Worm (Caenorhabditis elegans) whole organism, mixed stage, embryonic: ENCODE results near the gene K01D12.10.

Experiments used
- M03D4.4 ChIP-seq: sonication (generic microtip); optimal IDR thresholded peaks from 2 replicates; lab custom pipeline; 2017; ENCODE audit warnings: mild to moderate bottlenecking, missing genetic modification characterization, missing compliant biosample characterization
- blmp-1 ChIP-seq: fragments of 150-350 bp; optimal IDR thresholded peaks from 2 replicates; lab custom pipeline; 2014; ENCODE audit warnings: missing biosample characterization, missing genetic modification characterization
- ces-1 ChIP-seq: fragments of 150-350 bp; optimal IDR thresholded peaks from 2 replicates; lab custom pipeline; 2014; ENCODE audit warnings: missing biosample characterization, missing genetic modification reagents, missing genetic modification characterization
- mep-1 ChIP-seq: fragments of 150-350 bp; optimal IDR thresholded peaks from 2 replicates; lab custom pipeline; 2017; ENCODE audit warnings: missing biosample characterization, missing genetic modification reagents, missing genetic modification characterization, inconsistent platforms
- nhr-12 ChIP-seq: fragments of 150-350 bp; optimal IDR thresholded peaks from 2 replicates; lab custom pipeline; 2014; ENCODE audit warnings: missing biosample characterization, missing genetic modification characterization
- nhr-237 ChIP-seq: fragments of 150-350 bp; optimal IDR thresholded peaks from 2 replicates; lab custom pipeline; 2014; ENCODE audit warnings: missing biosample characterization, missing genetic modification characterization
- nhr-28 ChIP-seq: fragments of 150-350 bp; optimal IDR thresholded peaks from 2 replicates; lab custom pipeline; 2014; ENCODE audit warnings: missing biosample characterization, missing genetic modification characterization
- pha-4 ChIP-seq: fragments of 150-350 bp; optimal IDR thresholded peaks from 2 replicates; lab custom pipeline; 2018; ENCODE audit warnings: missing biosample characterization, missing genetic modification reagents, missing genetic modification characterization
- sem-2 ChIP-seq: fragments of 200-800 bp; sonication (Bioruptor generic); optimal IDR thresholded peaks from 2 replicates; lab custom pipeline; 2018; ENCODE audit warnings: mild to moderate bottlenecking, missing genetic modification characterization, missing compliant biosample characterization
- snpc-4 ChIP-seq: fragments of 150-350 bp; optimal IDR thresholded peaks from 2 replicates; lab custom pipeline; 2014; ENCODE audit warnings: missing biosample characterization, missing genetic modification characterization
- unc-39 ChIP-seq: fragments of 150-350 bp; optimal IDR thresholded peaks from 2 replicates; lab custom pipeline; 2014; ENCODE audit warnings: missing biosample characterization, missing genetic modification characterization
- unc-62 ChIP-seq: fragments of 150-350 bp; optimal IDR thresholded peaks from 2 replicates; lab custom pipeline; 2014; ENCODE audit warnings: missing biosample characterization, missing genetic modification reagents, missing genetic modification characterization
- ztf-11 ChIP-seq: fragments of 150-350 bp; optimal IDR thresholded peaks from 2 replicates; lab custom pipeline; 2014; ENCODE audit warnings: missing biosample characterization, missing genetic modification characterization

DNA sequence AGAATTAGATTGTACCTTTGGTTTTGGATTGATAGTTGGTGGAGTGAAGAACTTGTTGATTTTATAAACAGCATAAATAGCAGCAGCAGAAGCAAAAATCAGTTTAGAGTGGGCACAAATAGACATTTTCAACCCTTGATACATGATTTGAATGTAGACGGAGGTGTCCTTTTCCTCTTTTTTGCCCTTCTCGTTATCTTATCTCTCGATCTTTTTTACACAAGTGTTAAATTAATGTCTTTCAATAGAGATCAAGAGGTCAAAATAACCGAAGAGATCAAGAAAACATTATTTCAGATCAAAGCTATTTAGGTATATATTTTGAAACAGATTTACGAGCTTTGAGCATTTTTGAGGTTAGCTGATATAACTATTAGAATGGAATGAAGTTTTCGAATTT lies 5.9 kb downstream of the K01D12.10 start, which contains the start of gene cdr-7:
- TF ChIP-seq snpc-4 (no peak), nhr-28 (tag; lab: Kevin White, UChicago) (no peak), ztf-11 (tag; lab: Kevin White, UChicago) (no peak), sem-2 (GFP tag; lab: Kevin White, UChicago) (no peak), unc-62 (GFP tag; lab: Kevin White, UChicago) (no peak), mep-1 (tag; lab: Kevin White, UChicago) (no peak), ces-1 (no peak), blmp-1 (tag; lab: Kevin White, UChicago) (no peak), nhr-12 (tag; lab: Kevin White, UChicago) (no peak), M03D4.4 (tag; lab: Kevin White, UChicago) (no peak), pha-4 (tag; lab: Kevin White, UChicago) (no peak), unc-39 (tag; lab: Kevin White, UChicago) (no peak), nhr-237 (tag; lab: Kevin White, UChicago) (no peak)
